Fruit fly (Drosophila melanogaster): Measurements from ENCODE around the gene CG6985.

- TF ChIP-seq CG8478 (optimal IDR thresholded peaks at IDR 0.05) (no peak), pan (optimal IDR thresholded peaks at IDR 0.05) (no peak), psq (optimal IDR thresholded peaks at IDR 0.05) (no peak), usp (GFP tag; optimal IDR thresholded peaks at IDR 0.05) (no peak), EcR (GFP tag; optimal IDR thresholded peaks at IDR 0.05) (no peak)
These were observed at the start of gene CG6985, which contains the start of gene Dcr-1 for dm6 chr3R:22740930-22741329.
